Fruit fly (Drosophila melanogaster) whole organism, prepupa: ENCODE results near the gene S6KL.

Experiments used
- Blimp-1 ChIP-seq: fragments of 200-800 bp; sonication (Bioruptor generic); optimal IDR thresholded peaks from 3 replicates; lab custom pipeline; 2017; ENCODE audit warnings: missing biosample characterization, missing genetic modification characterization, mild to moderate bottlenecking, moderate library complexity, missing genetic modification reagents
- CG10669 ChIP-seq: fragments of 200-800 bp; sonication (Bioruptor generic); optimal IDR thresholded peaks from 3 replicates; lab custom pipeline; 2018; ENCODE audit warnings: missing biosample characterization, mild to moderate bottlenecking, missing genetic modification characterization, moderate library complexity
- CG11294 ChIP-seq: fragments of 200-800 bp; sonication (Bioruptor generic); IDR thresholded peaks from 2 replicates; pipeline ENCODE4 v1.3.6; 2022; ENCODE audit warnings: missing biosample characterization, missing genetic modification characterization
- CG11762 ChIP-seq: fragments of 200-800 bp; sonication (Bioruptor generic); optimal IDR thresholded peaks from 3 replicates; lab custom pipeline; 2016; ENCODE audit warnings: missing biosample characterization, missing genetic modification characterization; ENCODE audit not compliant: insufficient read depth
- CG15336 ChIP-seq: fragments of 200-800 bp; sonication (Bioruptor generic); IDR thresholded peaks from 2 replicates; pipeline ENCODE4 v1.3.6; 2022; ENCODE audit warnings: missing biosample characterization, missing genetic modification characterization
- CG1621 ChIP-seq: fragments of 200-800 bp; sonication (Bioruptor generic); optimal IDR thresholded peaks from 3 replicates; lab custom pipeline; 2018; ENCODE audit warnings: missing biosample characterization, mild to moderate bottlenecking, missing genetic modification characterization
- CG34406 ChIP-seq: fragments of 200-800 bp; sonication (Bioruptor generic); optimal IDR thresholded peaks from 3 replicates; lab custom pipeline; 2016; ENCODE audit warnings: missing biosample characterization, missing genetic modification characterization
- CG3919 ChIP-seq: fragments of 200-800 bp; sonication (Bioruptor generic); optimal IDR thresholded peaks from 3 replicates; lab custom pipeline; 2016; ENCODE audit warnings: missing biosample characterization, missing genetic modification characterization
- CG6163 ChIP-seq: fragments of 200-800 bp; sonication (Bioruptor generic); IDR thresholded peaks from 3 replicates; pipeline ENCODE4 v1.3.6; 2022; ENCODE audit warnings: missing biosample characterization, missing genetic modification characterization
- CG6276 ChIP-seq: fragments of 200-800 bp; sonication (Bioruptor generic); optimal IDR thresholded peaks from 2 replicates; lab custom pipeline; 2017; ENCODE audit warnings: missing biosample characterization, mild to moderate bottlenecking, missing genetic modification characterization
- CG6792 ChIP-seq: fragments of 200-800 bp; sonication (Bioruptor generic); optimal IDR thresholded peaks from 3 replicates; lab custom pipeline; 2016; ENCODE audit warnings: missing biosample characterization, missing genetic modification characterization
- CG7368 ChIP-seq: fragments of 200-800 bp; sonication (Bioruptor generic); optimal IDR thresholded peaks from 3 replicates; lab custom pipeline; 2016; ENCODE audit warnings: missing biosample characterization, missing genetic modification characterization
- CG8119 ChIP-seq: fragments of 200-800 bp; sonication (Bioruptor generic); IDR thresholded peaks from 3 replicates; pipeline ENCODE4 v1.3.6; 2022; ENCODE audit warnings: missing biosample characterization, missing genetic modification characterization
- CG8319 ChIP-seq: fragments of 200-800 bp; sonication (Bioruptor generic); optimal IDR thresholded peaks from 3 replicates; lab custom pipeline; 2016; ENCODE audit warnings: missing biosample characterization, missing genetic modification characterization
- CG8632 ChIP-seq: fragments of 200-800 bp; sonication (Bioruptor generic); optimal IDR thresholded peaks from 3 replicates; lab custom pipeline; 2016; ENCODE audit warnings: missing biosample characterization, missing genetic modification characterization
- CG9139 ChIP-seq: fragments of 200-800 bp; sonication (Bioruptor generic); optimal IDR thresholded peaks from 3 replicates; lab custom pipeline; 2017; ENCODE audit warnings: missing biosample characterization, mild to moderate bottlenecking, missing genetic modification characterization
- Eip75B ChIP-seq: fragments of 200-800 bp; sonication (Bioruptor generic); optimal IDR thresholded peaks from 3 replicates; lab custom pipeline; 2016; ENCODE audit warnings: missing biosample characterization, missing genetic modification characterization
- Eip78C ChIP-seq: fragments of 200-800 bp; sonication (Bioruptor generic); peaks from one replicate; lab custom pipeline; 2016; ENCODE audit warnings: missing biosample characterization, missing genetic modification characterization
- Gug ChIP-seq: fragments of 200-800 bp; sonication (Bioruptor generic); IDR thresholded peaks from 2 replicates; pipeline ENCODE4 v1.3.6; 2022; ENCODE audit warnings: missing biosample characterization, missing genetic modification characterization
- Hr38 ChIP-seq: sonication (Bioruptor generic); optimal IDR thresholded peaks from 2 replicates; lab custom pipeline; 2016; ENCODE audit warnings: missing biosample characterization, missing genetic modification characterization
- Hr39 ChIP-seq: fragments of 200-800 bp; sonication (Bioruptor generic); optimal IDR thresholded peaks from 2 replicates; lab custom pipeline; 2016; ENCODE audit warnings: missing biosample characterization, missing genetic modification characterization
- Hr4 ChIP-seq: fragments of 200-800 bp; sonication (Bioruptor generic); optimal IDR thresholded peaks from 3 replicates; lab custom pipeline; 2016; ENCODE audit warnings: missing biosample characterization, missing genetic modification characterization
- Met ChIP-seq: fragments of 200-800 bp; sonication (Bioruptor generic); optimal IDR thresholded peaks from 3 replicates; lab custom pipeline; 2016; ENCODE audit warnings: missing biosample characterization, missing genetic modification characterization
- OdsH ChIP-seq: fragments of 200-800 bp; sonication (Bioruptor generic); optimal IDR thresholded peaks from 3 replicates; lab custom pipeline; 2016; ENCODE audit warnings: missing biosample characterization, missing genetic modification characterization
- Sox15 ChIP-seq: fragments of 200-800 bp; sonication (Bioruptor generic); optimal IDR thresholded peaks from 3 replicates; lab custom pipeline; 2016; ENCODE audit warnings: missing biosample characterization, missing genetic modification characterization
- achi ChIP-seq: fragments of 200-800 bp; sonication (Bioruptor generic); optimal IDR thresholded peaks from 3 replicates; lab custom pipeline; 2016; ENCODE audit warnings: missing biosample characterization, missing genetic modification characterization
- acj6 ChIP-seq: fragments of 200-800 bp; sonication (Bioruptor generic); optimal IDR thresholded peaks from 3 replicates; lab custom pipeline; 2016; ENCODE audit warnings: missing biosample characterization, missing genetic modification characterization
- dsx ChIP-seq: fragments of 200-800 bp; optimal IDR thresholded peaks from 3 replicates; lab custom pipeline; 2019; ENCODE audit warnings: missing biosample characterization, mild to moderate bottlenecking, missing genetic modification characterization, moderate library complexity; ENCODE audit not compliant: poor library complexity, severe bottlenecking
- eg ChIP-seq: fragments of 200-800 bp; sonication (Bioruptor generic); IDR thresholded peaks from 3 replicates; pipeline ENCODE4 v1.3.6; 2022; ENCODE audit warnings: missing biosample characterization, missing genetic modification characterization
- lz ChIP-seq: fragments of 200-800 bp; sonication (Bioruptor generic); optimal IDR thresholded peaks from 3 replicates; lab custom pipeline; 2016; ENCODE audit warnings: missing biosample characterization, missing genetic modification characterization
- pdm3 ChIP-seq: fragments of 200-800 bp; sonication (Bioruptor generic); optimal IDR thresholded peaks from 3 replicates; lab custom pipeline; 2016; ENCODE audit warnings: missing biosample characterization, missing genetic modification characterization
- ss ChIP-seq, 2 experiments: fragments of 200-800 bp; sonication (Bioruptor generic); optimal IDR thresholded peaks; 2 replicates in 1 of 2; 3 replicates in 1 of 2; lab custom pipeline; 2017 to 2018; ENCODE audit warnings: mild to moderate bottlenecking in 2 of 2, missing biosample characterization in 2 of 2, missing genetic modification characterization in 2 of 2, moderate library complexity in 1 of 2
- svp ChIP-seq: fragments of 200-800 bp; sonication (Bioruptor generic); peaks from one replicate; lab custom pipeline; 2016; ENCODE audit warnings: missing biosample characterization, missing genetic modification characterization
- vri ChIP-seq: fragments of 200-800 bp; sonication (Bioruptor generic); optimal IDR thresholded peaks from 3 replicates; lab custom pipeline; 2016; ENCODE audit warnings: missing biosample characterization, mild to moderate bottlenecking, missing genetic modification characterization

The S6KL gene

dm6 chrX:18776976-18777925 lies 11.0 kb upstream of the S6KL start (continued):
- TF ChIP-seq Eip75B (GFP tag; lab: Kevin White, UChicago) (no peak), CG6792 (GFP tag; lab: Kevin White, UChicago) (peak; percentile 50), CG6276 (GFP tag; lab: Kevin White, UChicago) (no peak), Hr38 (GFP tag; lab: Kevin White, UChicago) (no peak), pdm3 (GFP tag; lab: Kevin White, UChicago) (peak; percentile 35), Gug (GFP tag; lab: Robert Waterston, UW) (no peak), dsx (GFP tag; lab: Kevin White, UChicago) (no peak), CG9139 (no peak), CG8119 (GFP tag; lab: Robert Waterston, UW) (peak; percentile 45; the same call in 2 of the 3 replicates), vri (GFP tag; lab: Kevin White, UChicago) (peak; percentile 35), CG10669 (GFP tag; lab: Kevin White, UChicago) (no peak), Sox15 (GFP tag; lab: Kevin White, UChicago) (no peak), CG7368 (no peak), eg (GFP tag; lab: Robert Waterston, UW) (peak; percentile 48; the same call in 2 of the 3 replicates), Hr39 (GFP tag; lab: Kevin White, UChicago) (peak; percentile 58), CG1621 (tag; lab: Kevin White, UChicago) (peak; percentile 78), CG6163 (GFP tag; lab: Robert Waterston, UW) (peak; percentile 65; the same call in 2 of the 3 replicates), CG8319 (no peak), Met (GFP tag; lab: Kevin White, UChicago) (peak; percentile 63), CG15336 (peak; percentile 41; the same call in 1 of the 2 replicates), lz (GFP tag; lab: Kevin White, UChicago) (peak; percentile 45)

- TF ChIP-seq acj6 (GFP tag; lab: Kevin White, UChicago): no peak
- TF ChIP-seq CG6163 (GFP tag; lab: Robert Waterston, UW): no peak
- no peak for TF ChIP-seq pdm3 (GFP tag; lab: Kevin White, UChicago)
- no peak for TF ChIP-seq CG3919 (GFP tag; lab: Kevin White, UChicago)
- no peak for TF ChIP-seq Eip75B (GFP tag; lab: Kevin White, UChicago)
- peak; percentile 87 for TF ChIP-seq svp (GFP tag; lab: Kevin White, UChicago)
- no peak for TF ChIP-seq Hr4 (GFP tag; lab: Kevin White, UChicago)
- TF ChIP-seq Hr39 (GFP tag; lab: Kevin White, UChicago): no peak
- TF ChIP-seq, all 60 proteins: peak for 1
These were observed 8.6 kb upstream of the S6KL start for dm6 chrX:18779662-18780061.

dm6 chrX:18780260-18780659 lies 8.0 kb upstream of the S6KL start:
- TF ChIP-seq svp (GFP tag; lab: Kevin White, UChicago) (no peak), Eip78C (peak; percentile 33), CG8632 (no peak), CG8119 (GFP tag; lab: Robert Waterston, UW) (no peak), CG10669 (GFP tag; lab: Kevin White, UChicago) (no peak), OdsH (no peak), CG7368 (no peak), CG6163 (GFP tag; lab: Robert Waterston, UW) (no peak), Blimp-1 (GFP tag; lab: Kevin White, UChicago) (peak; percentile 71), CG34406 (no peak), CG11294 (GFP tag; lab: Robert Waterston, UW) (no peak), ss (GFP tag; optimal IDR thresholded peaks at IDR 0.05; lab: Kevin White, UChicago) (no peak), eg (GFP tag; lab: Robert Waterston, UW) (no peak), CG11762 (GFP tag; lab: Kevin White, UChicago) (no peak), achi (GFP tag; lab: Kevin White, UChicago) (no peak)
